Fruit fly (Drosophila melanogaster) whole organism, embryonic: ENCODE results near the gene RpS17.

Experiments used
- ATbp ChIP-seq: fragments of 200-800 bp; sonication (Bioruptor generic); optimal IDR thresholded peaks from 2 replicates; lab custom pipeline; 2017; ENCODE audit warnings: missing biosample characterization, mild to moderate bottlenecking, missing genetic modification characterization, missing genetic modification reagents
- Ada2b ChIP-seq: fragments of 200-800 bp; sonication (Bioruptor generic); IDR thresholded peaks from 2 replicates; pipeline ENCODE4 v1.3.6; 2022; ENCODE audit warnings: missing biosample characterization, missing genetic modification characterization
- B-H2 ChIP-seq: fragments of 200-800 bp; sonication (Bioruptor generic); optimal IDR thresholded peaks from 2 replicates; lab custom pipeline; 2018; ENCODE audit warnings: missing biosample characterization, mild to moderate bottlenecking, missing genetic modification characterization
- Bteb2 ChIP-seq: fragments of 200-800 bp; sonication (Bioruptor generic); optimal IDR thresholded peaks from 2 replicates; lab custom pipeline; 2016; ENCODE audit warnings: missing biosample characterization, missing genetic modification characterization
- CG11456 ChIP-seq: fragments of 200-800 bp; sonication (Bioruptor generic); IDR thresholded peaks from 3 replicates; pipeline ENCODE4 v1.3.6; 2022; ENCODE audit warnings: missing biosample characterization, missing genetic modification characterization
- CG11695 ChIP-seq: fragments of 200-800 bp; sonication (Bioruptor generic); IDR thresholded peaks from 3 replicates; pipeline ENCODE4 v1.3.6; 2022; ENCODE audit warnings: missing biosample characterization, missing genetic modification characterization
- CG15514 ChIP-seq: fragments of 200-800 bp; sonication (Bioruptor generic); optimal IDR thresholded peaks from 3 replicates; lab custom pipeline; 2017; ENCODE audit warnings: missing biosample characterization, missing genetic modification characterization, mild to moderate bottlenecking, moderate library complexity, missing genetic modification reagents
- CG17802 ChIP-seq: fragments of 200-800 bp; sonication (Bioruptor generic); optimal IDR thresholded peaks from 2 replicates; lab custom pipeline; 2018; ENCODE audit warnings: missing biosample characterization, mild to moderate bottlenecking, missing genetic modification characterization, moderate library complexity
- CG2116 ChIP-seq: fragments of 200-800 bp; sonication (Bioruptor generic); optimal IDR thresholded peaks from 3 replicates; lab custom pipeline; 2018; ENCODE audit warnings: missing biosample characterization, mild to moderate bottlenecking, missing genetic modification characterization
- CG31365 ChIP-seq: fragments of 200-800 bp; sonication (Bioruptor generic); optimal IDR thresholded peaks from 2 replicates; lab custom pipeline; 2018; ENCODE audit warnings: missing biosample characterization, mild to moderate bottlenecking, missing genetic modification characterization
- CG32772 ChIP-seq: fragments of 200-800 bp; sonication (Bioruptor generic); IDR thresholded peaks from 2 replicates; pipeline ENCODE4 v1.3.6; 2022; ENCODE audit warnings: missing biosample characterization, missing genetic modification characterization
- CG33213 ChIP-seq: fragments of 200-800 bp; sonication (Bioruptor generic); optimal IDR thresholded peaks from 3 replicates; lab custom pipeline; 2016; ENCODE audit warnings: missing biosample characterization, missing genetic modification characterization
- CG3407 ChIP-seq: fragments of 200-800 bp; sonication (Bioruptor generic); optimal IDR thresholded peaks from 2 replicates; lab custom pipeline; 2018; ENCODE audit warnings: missing biosample characterization, mild to moderate bottlenecking, missing genetic modification characterization
- CG43689 ChIP-seq: fragments of 200-800 bp; sonication (Bioruptor generic); IDR thresholded peaks from 2 replicates; pipeline ENCODE4 v1.3.6; 2022; ENCODE audit warnings: missing biosample characterization, missing genetic modification characterization
- CG4730 ChIP-seq: fragments of 200-800 bp; sonication (Bioruptor generic); IDR thresholded peaks from 2 replicates; pipeline ENCODE4 v1.3.6; 2022; ENCODE audit warnings: missing biosample characterization, missing genetic modification characterization
- CG5245 ChIP-seq: fragments of 200-800 bp; sonication (Bioruptor generic); optimal IDR thresholded peaks from 3 replicates; lab custom pipeline; 2016; ENCODE audit warnings: missing biosample characterization, missing genetic modification characterization
- CG6683 ChIP-seq: fragments of 200-800 bp; sonication (Bioruptor generic); optimal IDR thresholded peaks from 2 replicates; lab custom pipeline; 2017; ENCODE audit warnings: missing biosample characterization, mild to moderate bottlenecking, missing genetic modification characterization, missing genetic modification reagents
- CG7928 ChIP-seq: fragments of 200-800 bp; sonication (Bioruptor generic); optimal IDR thresholded peaks from 2 replicates; lab custom pipeline; 2017; ENCODE audit warnings: missing biosample characterization, mild to moderate bottlenecking, missing genetic modification characterization
- CG8924 ChIP-seq: fragments of 200-800 bp; optimal IDR thresholded peaks from 3 replicates; lab custom pipeline; 2019; ENCODE audit warnings: missing biosample characterization, mild to moderate bottlenecking, missing genetic modification characterization, moderate library complexity
- Dbx ChIP-seq: fragments of 200-800 bp; sonication (Bioruptor generic); IDR thresholded peaks from 3 replicates; pipeline ENCODE4 v1.3.6; 2022; ENCODE audit warnings: missing biosample characterization, missing genetic modification characterization
- Dll ChIP-seq: fragments of 200-800 bp; sonication (Bioruptor generic); IDR thresholded peaks from 4 replicates; pipeline ENCODE4 v1.3.6; 2022; ENCODE audit warnings: missing biosample characterization, missing genetic modification characterization; ENCODE audit not compliant: partially characterized antibody
- Ets65A ChIP-seq: fragments of 200-800 bp; sonication (Bioruptor generic); peaks from one replicate; lab custom pipeline; 2016; ENCODE audit warnings: missing biosample characterization, missing genetic modification characterization
- Gsc ChIP-seq: fragments of 200-800 bp; sonication (Bioruptor generic); IDR thresholded peaks from 2 replicates; pipeline ENCODE4 v1.3.6; 2022; ENCODE audit warnings: missing biosample characterization, missing genetic modification characterization
- H2.0 ChIP-seq: fragments of 200-800 bp; sonication (Bioruptor generic); IDR thresholded peaks from 2 replicates; pipeline ENCODE4 v1.3.6; 2022; ENCODE audit warnings: missing biosample characterization, missing genetic modification characterization
- Hr78 ChIP-seq, 2 experiments: fragments of 200-800 bp in 1 of 2; fragments of >200 bp in 1 of 2; sonication (Bioruptor generic) in 1 of 2; optimal IDR thresholded peaks; 2 replicates each; lab custom pipeline; 2017 to 2019; ENCODE audit warnings: missing biosample characterization in 2 of 2, missing genetic modification characterization in 2 of 2, mild to moderate bottlenecking in 1 of 2, moderate library complexity in 1 of 2
- Lim3 ChIP-seq: fragments of 200-800 bp; sonication (Bioruptor generic); IDR thresholded peaks from 2 replicates; pipeline ENCODE4 v1.3.6; 2022; ENCODE audit warnings: missing biosample characterization, missing genetic modification characterization
- Mes4 ChIP-seq: fragments of 200-800 bp; sonication (Bioruptor generic); optimal IDR thresholded peaks from 2 replicates; lab custom pipeline; 2016; ENCODE audit warnings: missing biosample characterization, missing genetic modification characterization
- Pdp1 ChIP-seq, 2 experiments: fragments of 200-800 bp; sonication (Bioruptor generic); optimal IDR thresholded peaks; 3 replicates each; lab custom pipeline; 2016; ENCODE audit warnings: missing biosample characterization in 2 of 2, missing genetic modification characterization in 2 of 2, mild to moderate bottlenecking in 1 of 2, moderate library complexity in 1 of 2
- ap ChIP-seq: fragments of 200-800 bp; sonication (Bioruptor generic); IDR thresholded peaks from 2 replicates; pipeline ENCODE4 v1.3.6; 2022; ENCODE audit warnings: missing biosample characterization, missing genetic modification characterization
- ash1 ChIP-seq: fragments of 200-800 bp; sonication (Bioruptor generic); optimal IDR thresholded peaks from 2 replicates; lab custom pipeline; 2018; ENCODE audit warnings: missing biosample characterization, mild to moderate bottlenecking, missing genetic modification characterization
- ato ChIP-seq: fragments of 200-800 bp; sonication (Bioruptor generic); IDR thresholded peaks from 2 replicates; pipeline ENCODE4 v1.3.6; 2022; ENCODE audit warnings: missing biosample characterization, missing genetic modification characterization; ENCODE audit not compliant: partially characterized antibody
- esg ChIP-seq: fragments of 200-800 bp; sonication (Bioruptor generic); conservative IDR thresholded peaks from 2 replicates; pipeline ENCODE4 v1.3.6; 2022; ENCODE audit warnings: missing biosample characterization, missing genetic modification characterization
- ewg ChIP-seq: fragments of 200-800 bp; sonication (Bioruptor generic); optimal IDR thresholded peaks from 3 replicates; lab custom pipeline; 2017; ENCODE audit warnings: mild to moderate bottlenecking, missing biosample characterization, missing genetic modification reagents, missing genetic modification characterization
- fd102C ChIP-seq: fragments of 200-800 bp; sonication (Bioruptor generic); optimal IDR thresholded peaks from 2 replicates; lab custom pipeline; 2018; ENCODE audit warnings: missing biosample characterization, mild to moderate bottlenecking, missing genetic modification characterization, moderate library complexity
- fd3F ChIP-seq: fragments of 200-800 bp; sonication (Bioruptor generic); optimal IDR thresholded peaks from 2 replicates; lab custom pipeline; 2018; ENCODE audit warnings: missing biosample characterization, mild to moderate bottlenecking, missing genetic modification characterization, moderate library complexity
- gce ChIP-seq: fragments of 200-800 bp; sonication (Bioruptor generic); IDR thresholded peaks from 3 replicates; pipeline ENCODE4 v1.3.6; 2022; ENCODE audit warnings: missing biosample characterization, missing genetic modification characterization
- gsb ChIP-seq: fragments of 200-800 bp; sonication (Bioruptor generic); IDR thresholded peaks from 2 replicates; pipeline ENCODE4 v1.3.6; 2022; ENCODE audit warnings: missing biosample characterization, missing genetic modification characterization
- kni ChIP-seq: fragments of 200-800 bp; sonication (Bioruptor generic); optimal IDR thresholded peaks from 3 replicates; lab custom pipeline; 2017; ENCODE audit warnings: mild to moderate bottlenecking, missing biosample characterization, missing genetic modification reagents, missing genetic modification characterization
- lab ChIP-seq: fragments of 200-800 bp; sonication (Bioruptor generic); optimal IDR thresholded peaks from 3 replicates; lab custom pipeline; 2017; ENCODE audit warnings: missing biosample characterization, missing genetic modification characterization, mild to moderate bottlenecking, moderate library complexity, missing genetic modification reagents
- nom ChIP-seq: fragments of 200-800 bp; sonication (Bioruptor generic); optimal IDR thresholded peaks from 2 replicates; lab custom pipeline; 2017; ENCODE audit warnings: missing biosample characterization, missing genetic modification characterization, mild to moderate bottlenecking, moderate library complexity, missing genetic modification reagents
- odd ChIP-seq: fragments of 200-800 bp; sonication (Bioruptor generic); optimal IDR thresholded peaks from 2 replicates; lab custom pipeline; 2017; ENCODE audit warnings: missing biosample characterization, mild to moderate bottlenecking, missing genetic modification characterization
- p53 ChIP-seq: fragments of 200-800 bp; sonication (Bioruptor generic); optimal IDR thresholded peaks from 2 replicates; lab custom pipeline; 2016; ENCODE audit warnings: missing biosample characterization, missing genetic modification characterization
- phol ChIP-seq: fragments of 200-800 bp; sonication (Bioruptor generic); optimal IDR thresholded peaks from 3 replicates; lab custom pipeline; 2018; ENCODE audit warnings: missing biosample characterization, mild to moderate bottlenecking, missing genetic modification characterization, moderate library complexity
- sima ChIP-seq: fragments of 200-800 bp; sonication (Bioruptor generic); optimal IDR thresholded peaks from 2 replicates; lab custom pipeline; 2016; ENCODE audit warnings: missing biosample characterization, missing genetic modification characterization
- sug ChIP-seq: fragments of 200-800 bp; optimal IDR thresholded peaks from 2 replicates; lab custom pipeline; 2019; ENCODE audit warnings: missing biosample characterization, mild to moderate bottlenecking, missing genetic modification characterization, moderate library complexity
- trh ChIP-seq: fragments of 200-800 bp; sonication (Bioruptor generic); optimal IDR thresholded peaks from 2 replicates; lab custom pipeline; 2016; ENCODE audit warnings: missing biosample characterization, missing genetic modification characterization
- unpg ChIP-seq: fragments of 200-800 bp; sonication (Bioruptor generic); optimal IDR thresholded peaks from 3 replicates; lab custom pipeline; 2018; ENCODE audit warnings: missing biosample characterization, mild to moderate bottlenecking, missing genetic modification characterization, moderate library complexity
- vnd ChIP-seq: fragments of 200-800 bp; sonication (Bioruptor generic); IDR thresholded peaks from 3 replicates; pipeline ENCODE4 v1.3.6; 2022; ENCODE audit warnings: missing biosample characterization, missing genetic modification characterization; ENCODE audit not compliant: partially characterized antibody
- zfh1 ChIP-seq: fragments of 200-800 bp; sonication (Bioruptor generic); IDR thresholded peaks from 3 replicates; pipeline ENCODE4 v1.3.6; 2022; ENCODE audit warnings: missing biosample characterization, missing genetic modification characterization

Gene RpS17

dm6 chr3L:9401354-9402156, 28.1 kb downstream of the RpS17 start (continued):
- TF ChIP-seq Bteb2 (GFP tag; lab: Kevin White, UChicago) (no peak), Lim3 (no peak), CG3407 (no peak), Gsc (GFP tag; lab: Robert Waterston, UW) (no peak), Mes4 (no peak), nom (GFP tag; lab: Kevin White, UChicago) (peak; percentile 39), vnd (GFP tag; lab: Robert Waterston, UW) (no peak), CG11456 (GFP tag; lab: Robert Waterston, UW) (no peak), CG4730 (GFP tag; lab: Robert Waterston, UW) (no peak), CG32772 (GFP tag; lab: Robert Waterston, UW) (no peak), B-H2 (no peak), CG5245 (GFP tag; lab: Kevin White, UChicago) (no peak), odd (GFP tag; lab: Kevin White, UChicago) (no peak), CG11695 (GFP tag; lab: Robert Waterston, UW) (0 out of 3 replicates have a peak, but pooled peaks have one; percentile 6), kni (GFP tag; lab: Kevin White, UChicago) (peak; percentile 39), Dbx (GFP tag; lab: Robert Waterston, UW) (no peak), zfh1 (GFP tag; lab: Robert Waterston, UW) (no peak), esg (GFP tag; lab: Robert Waterston, UW) (no peak), CG15514 (GFP tag; lab: Kevin White, UChicago) (no peak), CG8924 (tag; lab: Kevin White, UChicago) (peak; percentile 20), Ada2b (GFP tag; lab: Robert Waterston, UW) (no peak), Ets65A (no peak), gsb (GFP tag; lab: Robert Waterston, UW) (no peak), p53 (GFP tag; lab: Kevin White, UChicago) (no peak), H2.0 (GFP tag; lab: Robert Waterston, UW) (no peak), CG7928 (no peak), ap (no peak), ash1 (GFP tag; lab: Kevin White, UChicago) (no peak), CG6683 (no peak), fd102C (GFP tag; lab: Kevin White, UChicago) (no peak), Dll (GFP tag; lab: Robert Waterston, UW) (no peak), CG31365 (no peak), fd3F (no peak), ewg (GFP tag; lab: Kevin White, UChicago) (no peak), sug (tag; lab: Kevin White, UChicago) (peak; percentile 76), Hr78 (GFP tag; optimal IDR thresholded peaks at IDR 0.05; lab: Kevin White, UChicago) (no peak), sima (no peak), CG43689 (no peak), CG17802 (tag; lab: Kevin White, UChicago) (no peak), CG2116 (GFP tag; lab: Kevin White, UChicago) (no peak), unpg (GFP tag; lab: Kevin White, UChicago) (no peak), gce (GFP tag; lab: Robert Waterston, UW) (no peak), Pdp1 (GFP tag; optimal IDR thresholded peaks at IDR 0.05; lab: Kevin White, UChicago) (no peak), CG33213 (GFP tag; lab: Kevin White, UChicago) (no peak), ato (GFP tag; lab: Robert Waterston, UW) (no peak; the same call in 1 of the 2 replicates), phol (tag; lab: Kevin White, UChicago) (no peak), ATbp (no peak), trh (GFP tag; lab: Kevin White, UChicago) (no peak), lab (GFP tag; lab: Kevin White, UChicago) (no peak)
